Fruit fly (Drosophila melanogaster) whole organism, embryonic: Measurements from ENCODE around the gene MsR1.

ENCODE experiments used
- Abd-B ChIP-seq: fragments of 200-800 bp; sonication (Bioruptor generic); optimal IDR thresholded peaks from 2 replicates; lab custom pipeline; 2018; ENCODE audit warnings: missing biosample characterization, mild to moderate bottlenecking, missing genetic modification characterization, moderate library complexity
- BEAF-32 ChIP-seq: fragments of 200-800 bp; sonication (Bioruptor generic); optimal IDR thresholded peaks from 3 replicates; lab custom pipeline; 2017; ENCODE audit warnings: missing biosample characterization, missing genetic modification characterization, mild to moderate bottlenecking, moderate library complexity, missing genetic modification reagents
- Bgb ChIP-seq: fragments of 200-800 bp; sonication (Bioruptor generic); IDR thresholded peaks from 2 replicates; pipeline ENCODE4 v1.3.6; 2022; ENCODE audit warnings: missing biosample characterization, missing genetic modification characterization; ENCODE audit not compliant: partially characterized antibody
- Blimp-1 ChIP-seq: fragments of 200-800 bp; sonication (Bioruptor generic); optimal IDR thresholded peaks from 3 replicates; lab custom pipeline; 2018; ENCODE audit warnings: missing biosample characterization, missing genetic modification characterization, mild to moderate bottlenecking, moderate library complexity, missing genetic modification reagents
- CG10267 ChIP-seq: fragments of 200-800 bp; sonication (Bioruptor generic); optimal IDR thresholded peaks from 2 replicates; lab custom pipeline; 2018; ENCODE audit warnings: missing biosample characterization, mild to moderate bottlenecking, missing genetic modification characterization, moderate library complexity
- CG11456 ChIP-seq: fragments of 200-800 bp; sonication (Bioruptor generic); IDR thresholded peaks from 3 replicates; pipeline ENCODE4 v1.3.6; 2022; ENCODE audit warnings: missing biosample characterization, missing genetic modification characterization
- CG12942 ChIP-seq: fragments of 200-800 bp; sonication (Bioruptor generic); optimal IDR thresholded peaks from 3 replicates; lab custom pipeline; 2016; ENCODE audit warnings: missing biosample characterization, missing genetic modification characterization
- CG13123 ChIP-seq: fragments of 200-800 bp; sonication (Bioruptor generic); optimal IDR thresholded peaks from 2 replicates; lab custom pipeline; 2016; ENCODE audit warnings: missing biosample characterization, missing genetic modification characterization
- CG13624 ChIP-seq: fragments of 200-800 bp; sonication (Bioruptor generic); optimal IDR thresholded peaks from 2 replicates; lab custom pipeline; 2016; ENCODE audit warnings: missing biosample characterization, missing genetic modification characterization
- CG13894 ChIP-seq: fragments of 200-800 bp; sonication (Bioruptor generic); optimal IDR thresholded peaks from 3 replicates; lab custom pipeline; 2018; ENCODE audit warnings: missing biosample characterization, mild to moderate bottlenecking, missing genetic modification characterization, moderate library complexity
- CG14014 ChIP-seq: fragments of 200-800 bp; sonication (Bioruptor generic); IDR thresholded peaks from 2 replicates; pipeline ENCODE4 v1.3.6; 2022; ENCODE audit warnings: missing biosample characterization, missing genetic modification characterization
- CG16813 ChIP-seq: fragments of 200-800 bp; sonication (Bioruptor generic); IDR thresholded peaks from 3 replicates; pipeline ENCODE4 v1.3.6; 2022; ENCODE audit warnings: missing biosample characterization, missing genetic modification characterization; ENCODE audit not compliant: partially characterized antibody
- CG2116 ChIP-seq: fragments of 200-800 bp; sonication (Bioruptor generic); optimal IDR thresholded peaks from 3 replicates; lab custom pipeline; 2018; ENCODE audit warnings: missing biosample characterization, mild to moderate bottlenecking, missing genetic modification characterization
- CG2199 ChIP-seq: fragments of 200-800 bp; sonication (Bioruptor generic); IDR thresholded peaks from 3 replicates; pipeline ENCODE4 v1.3.6; 2022; ENCODE audit warnings: missing biosample characterization, missing genetic modification characterization
- CG3065 ChIP-seq: fragments of 200-800 bp; sonication (Bioruptor generic); optimal IDR thresholded peaks from 2 replicates; lab custom pipeline; 2016; ENCODE audit warnings: missing biosample characterization, missing genetic modification characterization
- CG31224 ChIP-seq: fragments of 200-800 bp; sonication (Bioruptor generic); IDR thresholded peaks from 2 replicates; pipeline ENCODE4 v1.3.6; 2022; ENCODE audit warnings: missing biosample characterization, missing genetic modification characterization
- CG9932 ChIP-seq: fragments of 200-800 bp; sonication (Bioruptor generic); IDR thresholded peaks from 2 replicates; pipeline ENCODE4 v1.3.6; 2022; ENCODE audit warnings: missing biosample characterization, missing genetic modification characterization
- E2f2 ChIP-seq: fragments of 200-800 bp; sonication (Bioruptor generic); IDR thresholded peaks from 2 replicates; pipeline ENCODE4 v1.3.6; 2022; ENCODE audit warnings: missing biosample characterization, missing genetic modification characterization
- Ets97D ChIP-seq: fragments of 200-800 bp; sonication (Bioruptor generic); optimal IDR thresholded peaks from 3 replicates; lab custom pipeline; 2016; ENCODE audit warnings: missing biosample characterization, missing genetic modification characterization
- HLH4C ChIP-seq: fragments of 200-800 bp; sonication (Bioruptor generic); IDR thresholded peaks from 3 replicates; pipeline ENCODE4 v1.3.6; 2022; ENCODE audit warnings: missing biosample characterization, missing genetic modification characterization; ENCODE audit not compliant: partially characterized antibody
- Kr ChIP-seq: fragments of 200-800 bp; sonication (Bioruptor generic); optimal IDR thresholded peaks from 2 replicates; lab custom pipeline; 2017; ENCODE audit warnings: missing biosample characterization, mild to moderate bottlenecking, missing genetic modification characterization
- MBD-R2 ChIP-seq: fragments of 200-800 bp; sonication (Bioruptor generic); IDR thresholded peaks from 2 replicates; pipeline ENCODE4 v1.3.6; 2022; ENCODE audit warnings: missing biosample characterization, missing genetic modification characterization
- Myb ChIP-seq: fragments of 200-800 bp; sonication (Bioruptor generic); optimal IDR thresholded peaks from 2 replicates; lab custom pipeline; 2016; ENCODE audit warnings: missing biosample characterization, missing genetic modification characterization
- Opbp ChIP-seq: fragments of 200-800 bp; sonication (Bioruptor generic); IDR thresholded peaks from 3 replicates; pipeline ENCODE4 v1.3.6; 2022; ENCODE audit warnings: missing biosample characterization, missing genetic modification characterization; ENCODE audit not compliant: partially characterized antibody
- Rfx ChIP-seq: fragments of 200-800 bp; sonication (Bioruptor generic); IDR thresholded peaks from 2 replicates; pipeline ENCODE4 v1.3.6; 2022; ENCODE audit warnings: missing biosample characterization, missing genetic modification characterization
- Scr ChIP-seq: fragments of 200-800 bp; sonication (Bioruptor generic); IDR thresholded peaks from 2 replicates; pipeline ENCODE4 v1.3.6; 2022; ENCODE audit warnings: missing biosample characterization, missing genetic modification characterization; ENCODE audit not compliant: partially characterized antibody
- YL-1 ChIP-seq: fragments of 200-800 bp; sonication (Bioruptor generic); optimal IDR thresholded peaks from 3 replicates; lab custom pipeline; 2017; ENCODE audit warnings: missing biosample characterization, mild to moderate bottlenecking, missing genetic modification characterization
- bbx ChIP-seq: fragments of 200-800 bp; sonication (Bioruptor generic); IDR thresholded peaks from 2 replicates; pipeline ENCODE4 v1.3.6; 2022; ENCODE audit warnings: missing biosample characterization, missing genetic modification characterization; ENCODE audit not compliant: partially characterized antibody
- chinmo ChIP-seq: fragments of 200-800 bp; sonication (Bioruptor generic); IDR thresholded peaks from 4 replicates; pipeline ENCODE4 v1.3.6; 2022; ENCODE audit warnings: missing biosample characterization, missing genetic modification characterization; ENCODE audit not compliant: partially characterized antibody
- chn ChIP-seq: fragments of 200-800 bp; sonication (Bioruptor generic); optimal IDR thresholded peaks from 2 replicates; lab custom pipeline; 2016; ENCODE audit warnings: missing biosample characterization, missing genetic modification characterization
- croc ChIP-seq: fragments of 200-800 bp; sonication (Bioruptor generic); conservative IDR thresholded peaks from 3 replicates; pipeline ENCODE4 v1.3.6; 2022; ENCODE audit warnings: missing biosample characterization, missing genetic modification characterization
- dpn ChIP-seq, 2 experiments: fragments of 200-800 bp; sonication (Bioruptor generic); optimal IDR thresholded peaks; 3 replicates each; lab custom pipeline; 2016; ENCODE audit warnings: missing biosample characterization in 2 of 2, missing genetic modification characterization in 2 of 2
- her ChIP-seq: fragments of 200-800 bp; sonication (Bioruptor generic); optimal IDR thresholded peaks from 2 replicates; lab custom pipeline; 2016; ENCODE audit warnings: missing biosample characterization, missing genetic modification characterization
- hkb ChIP-seq, 2 experiments: fragments of 200-800 bp in 1 of 2; fragments of >200 bp in 1 of 2; sonication (Bioruptor generic) in 1 of 2; IDR thresholded peaks in 1 of 2; optimal IDR thresholded peaks in 1 of 2; 2 replicates each; pipeline versions ENCODE4 v1.3.6 to Lab custom; 2017 to 2022; ENCODE audit warnings: missing biosample characterization in 1 of 2, missing genetic modification characterization in 1 of 2
- kah ChIP-seq: fragments of 200-800 bp; sonication (Bioruptor generic); optimal IDR thresholded peaks from 2 replicates; lab custom pipeline; 2018; ENCODE audit warnings: missing biosample characterization, mild to moderate bottlenecking, missing genetic modification characterization
- kay ChIP-seq: fragments of 200-800 bp; sonication (Bioruptor generic); optimal IDR thresholded peaks from 2 replicates; lab custom pipeline; 2016; ENCODE audit warnings: missing biosample characterization, missing genetic modification characterization
- ken ChIP-seq: fragments of 200-800 bp; sonication (Bioruptor generic); IDR thresholded peaks from 3 replicates; pipeline ENCODE4 v1.3.6; 2022; ENCODE audit warnings: missing biosample characterization, missing genetic modification characterization
- lab ChIP-seq: fragments of 200-800 bp; sonication (Bioruptor generic); optimal IDR thresholded peaks from 3 replicates; lab custom pipeline; 2017; ENCODE audit warnings: missing biosample characterization, missing genetic modification characterization, mild to moderate bottlenecking, moderate library complexity, missing genetic modification reagents
- luna ChIP-seq: fragments of 200-800 bp; sonication (Bioruptor generic); optimal IDR thresholded peaks from 2 replicates; lab custom pipeline; 2016; ENCODE audit warnings: missing biosample characterization, missing genetic modification characterization
- mam ChIP-seq: fragments of 200-800 bp; sonication (Bioruptor generic); optimal IDR thresholded peaks from 3 replicates; lab custom pipeline; 2016; ENCODE audit warnings: missing biosample characterization, missing genetic modification characterization
- phol ChIP-seq: fragments of 200-800 bp; sonication (Bioruptor generic); optimal IDR thresholded peaks from 3 replicates; lab custom pipeline; 2018; ENCODE audit warnings: missing biosample characterization, mild to moderate bottlenecking, missing genetic modification characterization, moderate library complexity
- row ChIP-seq: fragments of 200-800 bp; sonication (Bioruptor generic); IDR thresholded peaks from 3 replicates; pipeline ENCODE4 v1.3.6; 2022; ENCODE audit warnings: missing biosample characterization, missing genetic modification characterization
- seq ChIP-seq: fragments of 200-800 bp; sonication (Bioruptor generic); IDR thresholded peaks from 2 replicates; pipeline ENCODE4 v1.3.6; 2022; ENCODE audit warnings: missing biosample characterization, missing genetic modification characterization
- slbo ChIP-seq: fragments of 200-800 bp; sonication (Bioruptor generic); IDR thresholded peaks from 2 replicates; pipeline ENCODE4 v1.3.6; 2022; ENCODE audit warnings: missing biosample characterization, missing genetic modification characterization
- so ChIP-seq: fragments of 200-800 bp; sonication (Bioruptor generic); IDR thresholded peaks from 3 replicates; pipeline ENCODE4 v1.3.6; 2022; ENCODE audit warnings: missing biosample characterization, missing genetic modification characterization
- sob ChIP-seq: fragments of 200-800 bp; sonication (Bioruptor generic); IDR thresholded peaks from 2 replicates; pipeline ENCODE4 v1.3.6; 2022; ENCODE audit warnings: missing biosample characterization, missing genetic modification characterization
- trem ChIP-seq: fragments of 200-800 bp; optimal IDR thresholded peaks from 3 replicates; lab custom pipeline; 2019; ENCODE audit warnings: missing biosample characterization, mild to moderate bottlenecking, missing genetic modification characterization, moderate library complexity
- ttk ChIP-seq: fragments of 200-800 bp; sonication (Bioruptor generic); IDR thresholded peaks from 2 replicates; pipeline ENCODE4 v2.1.2; 2022; ENCODE audit warnings: missing biosample characterization, missing genetic modification characterization

The MsR1 gene

DNA sequence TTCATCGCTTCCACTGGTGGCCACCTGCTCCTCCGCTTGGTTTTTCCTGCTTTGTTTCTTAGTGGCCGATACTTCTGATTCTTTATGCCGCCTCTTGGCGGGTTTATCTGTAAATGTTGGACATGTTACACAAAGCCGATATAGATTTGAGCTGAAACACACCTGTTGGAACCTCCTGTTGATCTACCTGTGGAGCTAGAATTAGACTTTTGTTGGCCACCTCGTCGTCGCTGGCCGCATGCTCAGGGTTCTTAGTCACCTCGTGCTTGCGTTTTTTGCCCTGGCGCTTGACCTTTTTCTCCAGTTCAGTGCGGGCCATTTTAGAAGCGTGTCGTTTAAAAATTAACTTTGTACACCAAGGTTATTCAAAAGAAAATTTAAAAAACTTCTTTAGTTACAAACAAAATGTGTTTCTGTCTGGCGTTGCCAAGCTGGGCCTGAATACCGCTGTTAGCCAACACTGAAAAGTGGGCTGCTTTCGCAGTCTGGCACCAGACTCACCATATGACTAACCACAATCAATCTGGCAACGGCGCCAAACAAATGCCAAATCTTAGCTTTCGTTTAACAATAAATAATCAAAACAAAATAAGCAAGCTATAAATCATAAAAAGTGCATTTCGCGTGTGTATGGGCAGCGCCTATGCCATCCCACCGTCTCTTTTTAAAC, 54.8 kb downstream of the MsR1 start, which contains the start of the genes CG15877 and Svil:
TSS of gene CG15877 (minus strand) at position 443 of the 670 bp plus-strand sequence.
TSS of gene Svil (plus strand) at position 542 of the 670 bp plus-strand sequence.
- peak; percentile 59; the same call in 2 of the 3 replicates for TF ChIP-seq Opbp (GFP tag; lab: Robert Waterston, UW)
- TF ChIP-seq CG2116 = peak; percentile 43
- TF ChIP-seq CG12942 = no peak
- TF ChIP-seq seq (GFP tag; lab: Robert Waterston, UW) = no peak
- TF ChIP-seq CG3065 (GFP tag; lab: Kevin White, UChicago) = no peak
- peak; percentile 56 for TF ChIP-seq CG9932 (GFP tag; lab: Robert Waterston, UW)
- TF ChIP-seq Ets97D (GFP tag; lab: Kevin White, UChicago) = peak; percentile 56
- TF ChIP-seq CG14014 (GFP tag; lab: Robert Waterston, UW) = peak; percentile 18; the same call in 1 of the 2 replicates
- TF ChIP-seq CG13624 = peak; percentile 22
- TF ChIP-seq CG31224 (GFP tag; lab: Robert Waterston, UW) = no peak
- TF ChIP-seq ken (GFP tag; lab: Robert Waterston, UW) = 0 out of 3 replicates have a peak, but pooled peaks have one; percentile 9
- peak; percentile 54 for TF ChIP-seq mam
- TF ChIP-seq Bgb (GFP tag; lab: Robert Waterston, UW) = peak; percentile 50
- TF ChIP-seq trem (tag; lab: Kevin White, UChicago) = peak; percentile 68
- peak; percentile 55; the same call in 1 of the 2 replicates for TF ChIP-seq slbo
- peak; percentile 92 for TF ChIP-seq CG10267 (tag; lab: Kevin White, UChicago)
- peak; percentile 46; the same call in 2 of the 3 replicates for TF ChIP-seq HLH4C (GFP tag; lab: Robert Waterston, UW)
- TF ChIP-seq chn (GFP tag; lab: Kevin White, UChicago) = peak; percentile 45
- peak; percentile 54 for TF ChIP-seq Myb
- TF ChIP-seq YL-1 (GFP tag; lab: Kevin White, UChicago) = peak; percentile 66
- peak; percentile 23; the same call in 1 of the 2 replicates for TF ChIP-seq bbx (GFP tag; lab: Robert Waterston, UW)
- peak; percentile 51 for TF ChIP-seq Scr (GFP tag; lab: Robert Waterston, UW)
- TF ChIP-seq CG16813 = peak; percentile 44; the same call in 1 of the 3 replicates
- peak; percentile 51 for TF ChIP-seq sob (GFP tag; lab: Robert Waterston, UW)
- 0 out of 3 replicates have a peak, but pooled peaks have one; percentile 25 for TF ChIP-seq so (GFP tag; lab: Robert Waterston, UW)
- peak; percentile 29 for TF ChIP-seq luna (GFP tag; lab: Kevin White, UChicago)
- no peak for TF ChIP-seq croc (GFP tag; lab: Robert Waterston, UW)
- peak; percentile 4 for TF ChIP-seq kah (GFP tag; lab: Kevin White, UChicago)
- no peak for TF ChIP-seq Blimp-1 (GFP tag; lab: Kevin White, UChicago)
- peak; percentile 72 for TF ChIP-seq hkb (optimal IDR thresholded peaks at IDR 0.05; lab: Kevin White, UChicago)
- no peak for TF ChIP-seq hkb (GFP tag; IDR thresholded peaks at IDR 0.05; lab: Robert Waterston, UW)
- no peak for TF ChIP-seq Kr (GFP tag; lab: Kevin White, UChicago)
- TF ChIP-seq CG13123 (GFP tag; lab: Kevin White, UChicago) = no peak
- no peak for TF ChIP-seq ttk (GFP tag; lab: Robert Waterston, UW)
- TF ChIP-seq Abd-B (GFP tag; lab: Kevin White, UChicago) = no peak
- TF ChIP-seq her (GFP tag; lab: Kevin White, UChicago) = peak; percentile 47
- no peak for TF ChIP-seq CG13894 (tag; lab: Kevin White, UChicago)
- peak; percentile 78 for TF ChIP-seq E2f2 (GFP tag; lab: Robert Waterston, UW)
- 0 out of 3 replicates have a peak, but pooled peaks have one; percentile 50 for TF ChIP-seq CG11456 (GFP tag; lab: Robert Waterston, UW)
- peak; percentile 30 for TF ChIP-seq BEAF-32 (GFP tag; lab: Kevin White, UChicago)
- 0 out of 3 replicates have a peak, but pooled peaks have one; percentile 52 for TF ChIP-seq CG2199 (GFP tag; lab: Robert Waterston, UW)
- peak; percentile 2 for TF ChIP-seq lab (GFP tag; lab: Kevin White, UChicago)
- 0 out of 3 replicates have a peak, but pooled peaks have one; percentile 38 for TF ChIP-seq row (GFP tag; lab: Robert Waterston, UW)
- TF ChIP-seq chinmo = no peak
- peak in 1 of 2 experiments; percentile 36 for TF ChIP-seq dpn (GFP tag; optimal IDR thresholded peaks at IDR 0.05; lab: Kevin White, UChicago)
- peak; percentile 24 for TF ChIP-seq phol (tag; lab: Kevin White, UChicago)
- TF ChIP-seq MBD-R2 (GFP tag; lab: Robert Waterston, UW) = peak; percentile 99
- TF ChIP-seq kay (GFP tag; lab: Kevin White, UChicago) = peak; percentile 76
- peak; percentile 63 for TF ChIP-seq Rfx (GFP tag; lab: Robert Waterston, UW)
